Fruit fly (Drosophila melanogaster): ENCODE results near the gene p38c.

The p38c gene

dm6 chr3R:24108902-24109389 is 41.1 kb downstream of the p38c start, which contains the start of the genes eIF4EHP and CG18428 (continued):
- peak; percentile 96 for TF ChIP-seq CG4820 (GFP tag; optimal IDR thresholded peaks at IDR 0.05)
- TF ChIP-seq CG13424 (tag; optimal IDR thresholded peaks at IDR 0.05): peak; percentile 100
- TF ChIP-seq CG16813 (GFP tag; IDR thresholded peaks at IDR 0.05; ENCODE audit: partially characterized antibody): no peak
- peak; percentile 98 for TF ChIP-seq tin (GFP tag; optimal IDR thresholded peaks at IDR 0.05)
- TF ChIP-seq zfh1 (GFP tag; IDR thresholded peaks at IDR 0.05): no peak; the same call in 2 of the 3 replicates
- no peak for TF ChIP-seq Rx (GFP tag; IDR thresholded peaks at IDR 0.05)
- no peak; the same call in 1 of the 3 replicates for TF ChIP-seq CG11560 (tag; IDR thresholded peaks at IDR 0.05)
- peak; percentile 79 for TF ChIP-seq CG11398 (GFP tag; optimal IDR thresholded peaks at IDR 0.05)
- peak; percentile 64 for TF ChIP-seq gcm2 (GFP tag; optimal IDR thresholded peaks at IDR 0.05)
- TF ChIP-seq Ets65A (GFP tag): peak; percentile 98
- TF ChIP-seq Scr (GFP tag; IDR thresholded peaks at IDR 0.05; ENCODE audit: partially characterized antibody): no peak
- TF ChIP-seq Nf-YC (tag; optimal IDR thresholded peaks at IDR 0.05): peak; percentile 95
- peak; percentile 71 for TF ChIP-seq CG15479 (GFP tag; optimal IDR thresholded peaks at IDR 0.05)
- peak; percentile 85 to 86 for TF ChIP-seq Pdp1 (GFP tag; optimal IDR thresholded peaks at IDR 0.05)
- TF ChIP-seq CG31388 (GFP tag; optimal IDR thresholded peaks at IDR 0.05): peak; percentile 95
- TF ChIP-seq tx (GFP tag; optimal IDR thresholded peaks at IDR 0.05): peak; percentile 69
- no peak for TF ChIP-seq br (optimal IDR thresholded peaks at IDR 0.05)
- no peak for TF ChIP-seq CG2129 (GFP tag; IDR thresholded peaks at IDR 0.05; ENCODE audit: partially characterized antibody)
- peak; percentile 98 for TF ChIP-seq salm (tag; optimal IDR thresholded peaks at IDR 0.05)
- peak; percentile 95 for TF ChIP-seq CG3407 (GFP tag; optimal IDR thresholded peaks at IDR 0.05)
- 0 out of 2 replicates have a peak, but pooled peaks have one; percentile 33 for TF ChIP-seq Dref (GFP tag; IDR thresholded peaks at IDR 0.05)
- peak; percentile 89 for TF ChIP-seq CG2116 (GFP tag; optimal IDR thresholded peaks at IDR 0.05)
- TF ChIP-seq Drgx (GFP tag; IDR thresholded peaks at IDR 0.05): no peak
- TF ChIP-seq CG16863 (GFP tag; optimal IDR thresholded peaks at IDR 0.05): peak; percentile 72
- TF ChIP-seq CG18764 (GFP tag; optimal IDR thresholded peaks at IDR 0.05): peak; percentile 97
- TF ChIP-seq exex (tag; optimal IDR thresholded peaks at IDR 0.05): peak; percentile 98
- TF ChIP-seq fd3F (GFP tag; optimal IDR thresholded peaks at IDR 0.05): peak; percentile 100
- peak; percentile 100 for TF ChIP-seq CoRest (tag; optimal IDR thresholded peaks at IDR 0.05)
- TF ChIP-seq CG6791 (GFP tag; IDR thresholded peaks at IDR 0.05; ENCODE audit: partially characterized antibody): no peak
- peak; percentile 100 for TF ChIP-seq Fer3 (tag; optimal IDR thresholded peaks at IDR 0.05)
- peak; percentile 99 for TF ChIP-seq Dek (tag; optimal IDR thresholded peaks at IDR 0.05)
- peak; percentile 99 for TF ChIP-seq Hmr (GFP tag; optimal IDR thresholded peaks at IDR 0.05)
- TF ChIP-seq Ptx1 (GFP tag; IDR thresholded peaks at IDR 0.05): no peak
- TF ChIP-seq dysf (GFP tag; IDR thresholded peaks at IDR 0.05): no peak
- peak; percentile 100 for TF ChIP-seq CG9727 (GFP tag; optimal IDR thresholded peaks at IDR 0.05)
- TF ChIP-seq CG16815 (GFP tag; optimal IDR thresholded peaks at IDR 0.05): peak; percentile 99
- peak; percentile 98 for TF ChIP-seq CG10431 (GFP tag; optimal IDR thresholded peaks at IDR 0.05)
- TF ChIP-seq Dfd (GFP tag; optimal IDR thresholded peaks at IDR 0.05): no peak
- TF ChIP-seq CG2712 (tag; optimal IDR thresholded peaks at IDR 0.05): peak; percentile 99
- peak; percentile 97 for TF ChIP-seq CG13123 (GFP tag; optimal IDR thresholded peaks at IDR 0.05)
- peak; percentile 94 for TF ChIP-seq CG10274 (GFP tag; optimal IDR thresholded peaks at IDR 0.05)
- no peak for TF ChIP-seq pita (GFP tag; optimal IDR thresholded peaks at IDR 0.05)
- peak; percentile 100 for TF ChIP-seq CG15696 (tag; optimal IDR thresholded peaks at IDR 0.05)
- TF ChIP-seq CG18262 (tag; optimal IDR thresholded peaks at IDR 0.05): peak; percentile 99
- no peak for TF ChIP-seq CG4730 (GFP tag; IDR thresholded peaks at IDR 0.05)
- peak; percentile 97 for TF ChIP-seq lbe (GFP tag; optimal IDR thresholded peaks at IDR 0.05)
- peak; percentile 99 for TF ChIP-seq YL-1 (GFP tag; optimal IDR thresholded peaks at IDR 0.05)
- TF ChIP-seq hth (optimal IDR thresholded peaks at IDR 0.05): no peak
- TF ChIP-seq CG9609 (GFP tag; optimal IDR thresholded peaks at IDR 0.05): peak; percentile 73
- TF ChIP-seq kni (GFP tag; optimal IDR thresholded peaks at IDR 0.05): peak; percentile 98
- no peak for TF ChIP-seq CG8478 (optimal IDR thresholded peaks at IDR 0.05)

Data from whole organism, embryonic.